Fruit fly (Drosophila melanogaster) whole organism, embryonic: Measurements from ENCODE around the gene Vps29.
A peak's percentile ranks its signal among the peaks of the same experiment; 100 is the strongest.

ENCODE experiments used
- CG10431 ChIP-seq: fragments of 200-800 bp; sonication (Bioruptor generic); optimal IDR thresholded peaks from 3 replicates; lab custom pipeline; 2018; ENCODE audit warnings: missing biosample characterization, mild to moderate bottlenecking, missing genetic modification characterization
- CG10979 ChIP-seq: fragments of 200-800 bp; sonication (Bioruptor generic); optimal IDR thresholded peaks from 2 replicates; lab custom pipeline; 2018; ENCODE audit warnings: missing biosample characterization, mild to moderate bottlenecking, missing genetic modification characterization, moderate library complexity
- CG1233 ChIP-seq: fragments of 200-800 bp; sonication (Bioruptor generic); optimal IDR thresholded peaks from 4 replicates; lab custom pipeline; 2018; ENCODE audit warnings: missing biosample characterization, mild to moderate bottlenecking, missing genetic modification characterization
- CG16779 ChIP-seq: fragments of 200-800 bp; sonication (Bioruptor generic); IDR thresholded peaks from 2 replicates; pipeline ENCODE4 v1.3.6; 2022; ENCODE audit warnings: missing biosample characterization, missing genetic modification characterization
- CG17568 ChIP-seq: fragments of 200-800 bp; sonication (Bioruptor generic); optimal IDR thresholded peaks from 2 replicates; lab custom pipeline; 2018; ENCODE audit warnings: missing biosample characterization, mild to moderate bottlenecking, missing genetic modification characterization, moderate library complexity
- CG1792 ChIP-seq: fragments of 200-800 bp; sonication (Bioruptor generic); optimal IDR thresholded peaks from 2 replicates; lab custom pipeline; 2016; ENCODE audit warnings: missing biosample characterization, missing genetic modification characterization
- CG18599 ChIP-seq: fragments of 200-800 bp; sonication (Bioruptor generic); optimal IDR thresholded peaks from 3 replicates; lab custom pipeline; 2017; ENCODE audit warnings: missing biosample characterization, missing genetic modification characterization, mild to moderate bottlenecking, moderate library complexity, missing genetic modification reagents
- CG2129 ChIP-seq: fragments of 200-800 bp; sonication (Bioruptor generic); IDR thresholded peaks from 2 replicates; pipeline ENCODE4 v1.3.6; 2022; ENCODE audit warnings: missing biosample characterization, missing genetic modification characterization; ENCODE audit not compliant: partially characterized antibody
- CG33213 ChIP-seq: fragments of 200-800 bp; sonication (Bioruptor generic); optimal IDR thresholded peaks from 3 replicates; lab custom pipeline; 2016; ENCODE audit warnings: missing biosample characterization, missing genetic modification characterization
- CG4617 ChIP-seq: fragments of 200-800 bp; sonication (Bioruptor generic); optimal IDR thresholded peaks from 3 replicates; lab custom pipeline; 2016; ENCODE audit warnings: missing biosample characterization, missing genetic modification characterization, borderline replicate concordance
- CG6272 ChIP-seq: fragments of 200-800 bp; sonication (Bioruptor generic); IDR thresholded peaks from 2 replicates; pipeline ENCODE4 v1.3.6; 2022; ENCODE audit warnings: missing biosample characterization, missing genetic modification characterization
- CG6654 ChIP-seq: fragments of 200-800 bp; sonication (Bioruptor generic); optimal IDR thresholded peaks from 2 replicates; lab custom pipeline; 2017; ENCODE audit warnings: missing biosample characterization, mild to moderate bottlenecking, missing genetic modification characterization
- CG6813 ChIP-seq: fragments of 200-800 bp; sonication (Bioruptor generic); optimal IDR thresholded peaks from 2 replicates; lab custom pipeline; 2017; ENCODE audit warnings: missing biosample characterization, missing genetic modification characterization, mild to moderate bottlenecking, moderate library complexity, missing genetic modification reagents
- CG7556 ChIP-seq: fragments of 200-800 bp; sonication (Bioruptor generic); optimal IDR thresholded peaks from 2 replicates; lab custom pipeline; 2017; ENCODE audit warnings: missing biosample characterization, mild to moderate bottlenecking, missing genetic modification characterization
- Chrac-16 ChIP-seq: fragments of 200-800 bp; sonication (Bioruptor generic); optimal IDR thresholded peaks from 3 replicates; lab custom pipeline; 2016; ENCODE audit warnings: missing biosample characterization, missing genetic modification characterization
- CoRest ChIP-seq: fragments of 200-800 bp; sonication (Bioruptor generic); optimal IDR thresholded peaks from 3 replicates; lab custom pipeline; 2018; ENCODE audit warnings: missing biosample characterization, mild to moderate bottlenecking, missing genetic modification characterization, moderate library complexity
- Deaf1 ChIP-seq: fragments of 200-800 bp; optimal IDR thresholded peaks from 3 replicates; lab custom pipeline; 2019; ENCODE audit warnings: missing biosample characterization, mild to moderate bottlenecking, missing genetic modification characterization, moderate library complexity
- HLH3B ChIP-seq: fragments of 200-800 bp; sonication (Bioruptor generic); IDR thresholded peaks from 2 replicates; pipeline ENCODE4 v1.3.6; 2022; ENCODE audit warnings: missing biosample characterization, missing genetic modification characterization
- Hr78 ChIP-seq, 2 experiments: fragments of 200-800 bp in 1 of 2; fragments of >200 bp in 1 of 2; sonication (Bioruptor generic) in 1 of 2; optimal IDR thresholded peaks; 2 replicates each; lab custom pipeline; 2017 to 2019; ENCODE audit warnings: missing biosample characterization in 2 of 2, missing genetic modification characterization in 2 of 2, mild to moderate bottlenecking in 1 of 2, moderate library complexity in 1 of 2
- MTF-1 ChIP-seq: fragments of 200-800 bp; sonication (Bioruptor generic); optimal IDR thresholded peaks from 2 replicates; lab custom pipeline; 2018; ENCODE audit warnings: missing biosample characterization, mild to moderate bottlenecking, missing genetic modification characterization, borderline replicate concordance
- Mrtf ChIP-seq: fragments of 200-800 bp; sonication (Bioruptor generic); IDR thresholded peaks from 3 replicates; pipeline ENCODE4 v1.3.6; 2022; ENCODE audit warnings: missing biosample characterization, missing genetic modification characterization
- NK7.1 ChIP-seq: fragments of 200-800 bp; sonication (Bioruptor generic); optimal IDR thresholded peaks from 3 replicates; lab custom pipeline; 2016; ENCODE audit warnings: missing biosample characterization, missing genetic modification characterization
- Nf-YC ChIP-seq: fragments of 200-800 bp; optimal IDR thresholded peaks from 3 replicates; lab custom pipeline; 2019; ENCODE audit warnings: missing biosample characterization, mild to moderate bottlenecking, missing genetic modification characterization, moderate library complexity
- Oaz ChIP-seq: fragments of 200-800 bp; sonication (Bioruptor generic); IDR thresholded peaks from 2 replicates; pipeline ENCODE4 v1.3.6; 2022; ENCODE audit warnings: missing biosample characterization, missing genetic modification characterization
- Pdp1 ChIP-seq, 2 experiments: fragments of 200-800 bp; sonication (Bioruptor generic); optimal IDR thresholded peaks; 3 replicates each; lab custom pipeline; 2016; ENCODE audit warnings: missing biosample characterization in 2 of 2, missing genetic modification characterization in 2 of 2, mild to moderate bottlenecking in 1 of 2, moderate library complexity in 1 of 2
- Ptx1 ChIP-seq: fragments of 200-800 bp; sonication (Bioruptor generic); IDR thresholded peaks from 2 replicates; pipeline ENCODE4 v1.3.6; 2022; ENCODE audit warnings: missing biosample characterization, missing genetic modification characterization
- aop ChIP-seq: fragments of 200-800 bp; sonication (Bioruptor generic); IDR thresholded peaks from 2 replicates; pipeline ENCODE4 v1.3.6; 2022; ENCODE audit warnings: missing biosample characterization, missing genetic modification characterization
- ap ChIP-seq: fragments of 200-800 bp; sonication (Bioruptor generic); IDR thresholded peaks from 2 replicates; pipeline ENCODE4 v1.3.6; 2022; ENCODE audit warnings: missing biosample characterization, missing genetic modification characterization
- bbx ChIP-seq: fragments of 200-800 bp; sonication (Bioruptor generic); IDR thresholded peaks from 2 replicates; pipeline ENCODE4 v1.3.6; 2022; ENCODE audit warnings: missing biosample characterization, missing genetic modification characterization; ENCODE audit not compliant: partially characterized antibody
- chinmo ChIP-seq: fragments of 200-800 bp; sonication (Bioruptor generic); IDR thresholded peaks from 4 replicates; pipeline ENCODE4 v1.3.6; 2022; ENCODE audit warnings: missing biosample characterization, missing genetic modification characterization; ENCODE audit not compliant: partially characterized antibody
- chn ChIP-seq: fragments of 200-800 bp; sonication (Bioruptor generic); optimal IDR thresholded peaks from 2 replicates; lab custom pipeline; 2016; ENCODE audit warnings: missing biosample characterization, missing genetic modification characterization
- croc ChIP-seq: fragments of 200-800 bp; sonication (Bioruptor generic); conservative IDR thresholded peaks from 3 replicates; pipeline ENCODE4 v1.3.6; 2022; ENCODE audit warnings: missing biosample characterization, missing genetic modification characterization
- dimm ChIP-seq: fragments of 200-800 bp; sonication (Bioruptor generic); IDR thresholded peaks from 2 replicates; pipeline ENCODE4 v1.3.6; 2022; ENCODE audit warnings: missing biosample characterization, missing genetic modification characterization
- ewg ChIP-seq: fragments of 200-800 bp; sonication (Bioruptor generic); optimal IDR thresholded peaks from 3 replicates; lab custom pipeline; 2017; ENCODE audit warnings: mild to moderate bottlenecking, missing biosample characterization, missing genetic modification reagents, missing genetic modification characterization
- hb ChIP-seq: fragments of 200-800 bp; sonication (Bioruptor generic); IDR thresholded peaks from 3 replicates; pipeline ENCODE4 v1.3.6; 2022; ENCODE audit warnings: missing biosample characterization, missing genetic modification characterization; ENCODE audit not compliant: partially characterized antibody
- hth ChIP-seq: fragments of >200 bp; optimal IDR thresholded peaks from 2 replicates; lab custom pipeline; 2017; ENCODE audit warnings: inconsistent platforms
- kah ChIP-seq: fragments of 200-800 bp; sonication (Bioruptor generic); optimal IDR thresholded peaks from 2 replicates; lab custom pipeline; 2018; ENCODE audit warnings: missing biosample characterization, mild to moderate bottlenecking, missing genetic modification characterization
- luna ChIP-seq: fragments of 200-800 bp; sonication (Bioruptor generic); optimal IDR thresholded peaks from 2 replicates; lab custom pipeline; 2016; ENCODE audit warnings: missing biosample characterization, missing genetic modification characterization
- nom ChIP-seq: fragments of 200-800 bp; sonication (Bioruptor generic); optimal IDR thresholded peaks from 2 replicates; lab custom pipeline; 2017; ENCODE audit warnings: missing biosample characterization, missing genetic modification characterization, mild to moderate bottlenecking, moderate library complexity, missing genetic modification reagents
- pan ChIP-seq, 4 experiments: fragments of >200 bp in 3 of 4; fragments of 200-800 bp in 1 of 4; sonication (Bioruptor generic) in 1 of 4; optimal IDR thresholded peaks in 3 of 4; IDR thresholded peaks in 1 of 4; 2 replicates each; pipeline versions ENCODE4 v1.3.6 to Lab custom; 2017 to 2022; ENCODE audit warnings: missing biosample characterization in 2 of 4, missing genetic modification characterization in 2 of 4, mixed read lengths in 1 of 4
- pho ChIP-seq: fragments of 200-800 bp; sonication (Bioruptor generic); optimal IDR thresholded peaks from 2 replicates; lab custom pipeline; 2016; ENCODE audit warnings: missing biosample characterization, missing genetic modification characterization
- repo ChIP-seq: fragments of 200-800 bp; sonication (Bioruptor generic); optimal IDR thresholded peaks from 2 replicates; lab custom pipeline; 2016; ENCODE audit warnings: missing biosample characterization, missing genetic modification characterization
- row ChIP-seq: fragments of 200-800 bp; sonication (Bioruptor generic); IDR thresholded peaks from 3 replicates; pipeline ENCODE4 v1.3.6; 2022; ENCODE audit warnings: missing biosample characterization, missing genetic modification characterization
- scrt ChIP-seq: fragments of 200-800 bp; sonication (Bioruptor generic); optimal IDR thresholded peaks from 2 replicates; lab custom pipeline; 2018; ENCODE audit warnings: missing biosample characterization, mild to moderate bottlenecking, missing genetic modification characterization, moderate library complexity
- sens-2 ChIP-seq: fragments of 200-800 bp; sonication (Bioruptor generic); IDR thresholded peaks from 2 replicates; pipeline ENCODE4 v1.3.6; 2022; ENCODE audit warnings: missing biosample characterization, missing genetic modification characterization
- wek ChIP-seq: fragments of 200-800 bp; sonication (Bioruptor generic); optimal IDR thresholded peaks from 3 replicates; lab custom pipeline; 2018; ENCODE audit warnings: missing biosample characterization, mild to moderate bottlenecking, missing genetic modification characterization, moderate library complexity

Vps29 gene

dm6 chr2L:1134011-1134743 lies 16.4 kb upstream of the Vps29 start, which contains the start of the genes Iris and CG4577 (continued):
- no peak for TF ChIP-seq CoRest (tag; lab: Kevin White, UChicago)
- no peak for TF ChIP-seq CG17568 (GFP tag; lab: Kevin White, UChicago)
- TF ChIP-seq CG6813: no peak
- TF ChIP-seq Hr78 (GFP tag; optimal IDR thresholded peaks at IDR 0.05; lab: Kevin White, UChicago): no peak
- no peak for TF ChIP-seq CG4617 (GFP tag; lab: Kevin White, UChicago)
- no peak for TF ChIP-seq CG1792
- TF ChIP-seq dimm (GFP tag; lab: Robert Waterston, UW): no peak
- TF ChIP-seq nom: no peak
- no peak for TF ChIP-seq NK7.1 (GFP tag; lab: Kevin White, UChicago)
- TF ChIP-seq kah (GFP tag; lab: Kevin White, UChicago): no peak
- TF ChIP-seq scrt (GFP tag; lab: Kevin White, UChicago): peak; percentile 83
- no peak for TF ChIP-seq wek
- 0 out of 3 replicates have a peak, but pooled peaks have one; percentile 5 for TF ChIP-seq Mrtf (GFP tag; lab: Robert Waterston, UW)
- TF ChIP-seq CG10431 (GFP tag; lab: Kevin White, UChicago): no peak
- TF ChIP-seq row: peak; percentile 37; the same call in 1 of the 3 replicates
- TF ChIP-seq ap (GFP tag; lab: Robert Waterston, UW): no peak
- peak; percentile 15 for TF ChIP-seq Deaf1
- TF ChIP-seq Chrac-16 (GFP tag; lab: Kevin White, UChicago): no peak
- peak in 1 of 2 experiments; percentile 3 for TF ChIP-seq Pdp1 (GFP tag; optimal IDR thresholded peaks at IDR 0.05; lab: Kevin White, UChicago)
- TF ChIP-seq MTF-1: no peak
- TF ChIP-seq CG1233 (GFP tag; lab: Kevin White, UChicago): no peak
- no peak for TF ChIP-seq CG2129 (GFP tag; lab: Robert Waterston, UW)
- TF ChIP-seq hb (GFP tag; lab: Robert Waterston, UW): no peak
- TF ChIP-seq HLH3B: no peak
- peak; percentile 60 for TF ChIP-seq ewg
- TF ChIP-seq CG10979 (tag; lab: Kevin White, UChicago): no peak
- no peak for TF ChIP-seq hth (lab: Kevin White, UChicago)
- no peak for TF ChIP-seq Oaz
- TF ChIP-seq CG18599 (GFP tag; lab: Kevin White, UChicago): peak; percentile 16
- no peak for TF ChIP-seq bbx (GFP tag; lab: Robert Waterston, UW)
- TF ChIP-seq CG16779 (GFP tag; lab: Robert Waterston, UW): no peak
- TF ChIP-seq CG6654 (GFP tag; lab: Kevin White, UChicago): no peak
- no peak for TF ChIP-seq CG6272
- TF ChIP-seq Nf-YC (tag; lab: Kevin White, UChicago): no peak
- TF ChIP-seq aop (GFP tag; lab: Robert Waterston, UW): no peak
- no peak for TF ChIP-seq repo (GFP tag; lab: Kevin White, UChicago)
- TF ChIP-seq chinmo (GFP tag; lab: Robert Waterston, UW): 0 out of 4 replicates have a peak, but pooled peaks have one; percentile 11
- no peak for TF ChIP-seq pho (GFP tag; lab: Kevin White, UChicago)
- TF ChIP-seq Ptx1 (GFP tag; lab: Robert Waterston, UW): no peak
- no peak for TF ChIP-seq CG33213 (GFP tag; lab: Kevin White, UChicago)
- no peak for TF ChIP-seq pan (optimal IDR thresholded peaks at IDR 0.05; lab: Kevin White, UChicago)
- TF ChIP-seq pan (GFP tag; optimal IDR thresholded peaks at IDR 0.05 in 1 of 2, IDR thresholded peaks at IDR 0.05 in 1 of 2): no peak
- TF ChIP-seq CG7556 (GFP tag; lab: Kevin White, UChicago): no peak
- TF ChIP-seq croc (GFP tag; lab: Robert Waterston, UW): no peak
- TF ChIP-seq luna (GFP tag; lab: Kevin White, UChicago): no peak
- TF ChIP-seq chn (GFP tag; lab: Kevin White, UChicago): no peak
- TF ChIP-seq sens-2 (GFP tag; lab: Robert Waterston, UW): no peak
